Fruit fly (Drosophila melanogaster): Measurements from ENCODE around the gene CG1677.

Gene CG1677

DNA sequence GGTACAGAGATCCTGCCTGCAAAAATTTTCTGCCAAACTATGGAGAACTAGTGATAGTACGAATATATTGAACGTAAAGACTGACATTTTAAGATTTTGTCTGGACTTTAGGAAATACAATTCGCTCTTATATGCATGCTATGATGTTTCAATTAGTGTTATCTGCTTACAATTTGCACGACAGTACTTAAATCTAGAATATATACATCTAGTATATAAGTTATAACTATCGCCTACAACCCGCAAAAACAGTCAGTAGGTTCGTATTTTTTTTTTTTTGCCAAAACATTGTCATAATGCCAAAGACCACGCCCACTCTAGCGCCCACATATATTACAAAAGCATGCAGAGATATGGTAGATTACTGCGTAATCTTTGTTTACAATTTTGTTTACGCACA lies 73.5 kb downstream of the CG1677 start, which contains the start of gene CG42780:
TSS of gene CG42780 (minus strand) at position 101 of the 400 bp plus-strand sequence.
- TF ChIP-seq CG9705 (GFP tag; optimal IDR thresholded peaks at IDR 0.05) (no peak), psq (GFP tag; optimal IDR thresholded peaks at IDR 0.05) (no peak), dsf (GFP tag; optimal IDR thresholded peaks at IDR 0.05; ENCODE audit: borderline replicate concordance) (no peak), Myc (optimal IDR thresholded peaks at IDR 0.05) (no peak), Mio (GFP tag; optimal IDR thresholded peaks at IDR 0.05) (no peak), N (GFP tag; optimal IDR thresholded peaks at IDR 0.05) (no peak), sv (GFP tag; optimal IDR thresholded peaks at IDR 0.05) (no peak)

dm6 chrX:7328746-7329145 lies 76.9 kb downstream of the CG1677 start, which contains the start of gene Acsf3:
Acsf3 (plus strand) TSS chrX:7329046.
- TF ChIP-seq Rel (GFP tag; optimal IDR thresholded peaks at IDR 0.05): no peak
- TF ChIP-seq Rel (tag; optimal IDR thresholded peaks at IDR 0.05): no peak
- no peak for TF ChIP-seq HLH106 (tag; optimal IDR thresholded peaks at IDR 0.05)
- no peak for TF ChIP-seq pan (optimal IDR thresholded peaks at IDR 0.05)
- TF ChIP-seq jim (GFP tag; optimal IDR thresholded peaks at IDR 0.05): no peak
- TF ChIP-seq N (GFP tag; optimal IDR thresholded peaks at IDR 0.05): no peak
- TF ChIP-seq woc (GFP tag; optimal IDR thresholded peaks at IDR 0.05): no peak
- no peak for TF ChIP-seq Hnf4 (GFP tag; optimal IDR thresholded peaks at IDR 0.05)
- TF ChIP-seq sv (GFP tag; optimal IDR thresholded peaks at IDR 0.05): no peak
- TF ChIP-seq h (GFP tag; optimal IDR thresholded peaks at IDR 0.05): no peak

- TF ChIP-seq psq (GFP tag; optimal IDR thresholded peaks at IDR 0.05) (peak; percentile 93), woc (GFP tag; optimal IDR thresholded peaks at IDR 0.05) (peak; percentile 97), Hnf4 (GFP tag; optimal IDR thresholded peaks at IDR 0.05) (peak; percentile 92), Rel (GFP tag; optimal IDR thresholded peaks at IDR 0.05) (peak; percentile 93), Rel (tag; optimal IDR thresholded peaks at IDR 0.05) (peak; percentile 87), pan (optimal IDR thresholded peaks at IDR 0.05) (no peak), Jra (GFP tag; optimal IDR thresholded peaks at IDR 0.05) (peak; percentile 81), HLH106 (tag; optimal IDR thresholded peaks at IDR 0.05) (peak; percentile 97), OdsH (GFP tag; optimal IDR thresholded peaks at IDR 0.05) (peak; percentile 97), ey (GFP tag; optimal IDR thresholded peaks at IDR 0.05) (peak; percentile 93), foxo (GFP tag; optimal IDR thresholded peaks at IDR 0.05) (peak in 1 of 2 experiments; percentile 98), CG9705 (GFP tag; optimal IDR thresholded peaks at IDR 0.05) (peak; percentile 93), Abd-B (GFP tag; optimal IDR thresholded peaks at IDR 0.05) (no peak), Dfd (GFP tag; optimal IDR thresholded peaks at IDR 0.05) (no peak), tai (GFP tag; optimal IDR thresholded peaks at IDR 0.05) (peak; percentile 89), dl (GFP tag; optimal IDR thresholded peaks at IDR 0.05; ENCODE audit: insufficient read depth in 1 of 2, partially characterized antibody in 2 of 2) (no peak), Myc (optimal IDR thresholded peaks at IDR 0.05) (no peak), sage (GFP tag; optimal IDR thresholded peaks at IDR 0.05) (peak; percentile 94), h (GFP tag; optimal IDR thresholded peaks at IDR 0.05) (peak; percentile 97), Sp1 (GFP tag; optimal IDR thresholded peaks at IDR 0.05) (peak; percentile 98), Hr78 (GFP tag; optimal IDR thresholded peaks at IDR 0.05) (no peak), GATAd (GFP tag; optimal IDR thresholded peaks at IDR 0.05) (peak; percentile 82), dsf (GFP tag; optimal IDR thresholded peaks at IDR 0.05; ENCODE audit: borderline replicate concordance) (peak; percentile 61), CrebA (GFP tag; optimal IDR thresholded peaks at IDR 0.05; ENCODE audit: borderline replicate concordance) (no peak), jim (GFP tag; optimal IDR thresholded peaks at IDR 0.05) (no peak), sv (GFP tag; optimal IDR thresholded peaks at IDR 0.05) (peak; percentile 88), Hr83 (GFP tag; optimal IDR thresholded peaks at IDR 0.05; ENCODE audit: poor library complexity, severe bottlenecking) (peak; percentile 45), CG32264 (GFP tag; optimal IDR thresholded peaks at IDR 0.05) (peak; percentile 67), dmrt93B (GFP tag; optimal IDR thresholded peaks at IDR 0.05) (peak; percentile 94), fru (GFP tag; optimal IDR thresholded peaks at IDR 0.05) (peak; percentile 96), br (GFP tag; optimal IDR thresholded peaks at IDR 0.05) (peak; percentile 89), rgr (GFP tag; optimal IDR thresholded peaks at IDR 0.05) (peak; percentile 97)
These were observed 80.8 kb downstream of the CG1677 start for dm6 chrX:7324816-7325246.

Measured in whole organism, wandering third instar larva.